Worm (Caenorhabditis elegans): ENCODE data around the gene Y64G10A.7.

ce11 chrIV:14244357-14244756 lies 47.3 kb upstream of the Y64G10A.7 start, which contains the start of gene Y64G10A.2:
- TF ChIP-seq zag-1 (tag; optimal IDR thresholded peaks at IDR 0.05), result no peak
- no peak for TF ChIP-seq nhr-11 (tag; optimal IDR thresholded peaks at IDR 0.05)
- no peak for TF ChIP-seq unc-62 (GFP tag; optimal IDR thresholded peaks at IDR 0.05)
- no peak for TF ChIP-seq jun-1 (tag; optimal IDR thresholded peaks at IDR 0.05)
- TF ChIP-seq nhr-237 (tag; optimal IDR thresholded peaks at IDR 0.05), result no peak
- no peak for TF ChIP-seq ztf-11 (tag; optimal IDR thresholded peaks at IDR 0.05)
- no peak for TF ChIP-seq ceh-82 (tag; optimal IDR thresholded peaks at IDR 0.05)
- no peak for TF ChIP-seq sea-2 (GFP tag; optimal IDR thresholded peaks at IDR 0.05)
- no peak for TF ChIP-seq ceh-16 (tag; optimal IDR thresholded peaks at IDR 0.05)
- no peak for TF ChIP-seq nhr-23 (tag; optimal IDR thresholded peaks at IDR 0.05)
- no peak for TF ChIP-seq nhr-28 (tag; optimal IDR thresholded peaks at IDR 0.05)
- no peak for TF ChIP-seq nhr-76 (tag; optimal IDR thresholded peaks at IDR 0.05)
- TF ChIP-seq fkh-2 (tag; optimal IDR thresholded peaks at IDR 0.05), result no peak

All from whole organism, L3 larva.